Fruit fly (Drosophila melanogaster) ovary, adult (tissue): Measurements from ENCODE around the gene CG12990.

ENCODE experiments used
- CG17801 ChIP-seq: fragments of 200-800 bp; optimal IDR thresholded peaks from 2 replicates; lab custom pipeline; 2019; ENCODE audit warnings: missing biosample characterization, mild to moderate bottlenecking, missing genetic modification characterization, moderate library complexity; ENCODE audit not compliant: partially characterized antibody

CG12990 gene

DNA sequence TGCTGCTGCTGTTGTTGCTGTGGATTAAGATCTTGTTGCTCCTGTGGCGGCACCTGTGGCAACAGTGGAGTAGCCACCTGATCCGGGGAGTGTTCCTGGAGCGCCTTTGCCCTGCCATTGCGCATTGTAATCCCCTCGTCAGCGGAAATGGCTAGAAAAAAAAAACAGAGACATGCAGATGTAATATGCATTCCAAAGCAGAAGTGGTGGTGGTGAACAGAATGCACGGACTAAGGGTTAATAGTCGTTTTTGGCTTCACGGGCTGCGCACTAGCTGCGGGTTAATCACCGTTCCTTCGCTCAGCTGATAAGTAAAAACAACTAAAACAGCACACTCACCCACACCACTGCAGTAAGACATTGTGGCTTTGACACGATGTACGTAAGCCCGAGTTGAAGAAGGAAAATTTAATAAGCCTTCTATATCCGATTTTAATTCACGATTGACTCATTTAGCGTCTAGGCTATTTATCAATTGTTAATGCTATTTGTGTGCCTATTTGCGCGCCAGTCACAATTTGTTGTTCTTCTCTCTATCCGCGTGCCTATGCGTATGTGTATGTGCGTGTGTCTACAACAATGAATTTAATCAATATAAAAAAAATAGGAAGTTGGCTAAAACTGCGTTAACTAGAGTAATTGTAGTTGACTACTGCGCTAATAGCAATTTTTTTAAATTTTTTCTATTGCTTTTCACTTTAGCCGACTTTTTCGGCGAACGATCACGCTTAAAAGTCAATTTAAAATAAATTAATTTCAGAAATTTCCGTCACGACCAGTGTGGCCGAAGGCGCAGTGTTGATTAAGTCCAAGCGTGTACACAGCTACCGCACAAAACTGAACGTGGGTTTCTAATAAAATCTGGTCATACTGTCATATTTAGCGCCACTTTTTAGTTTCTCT lies 44.3 kb downstream of the CG12990 start, which contains the start of gene stas:
stas (minus strand) TSS at position 806 of the 903 bp plus-strand sequence.
- TF ChIP-seq CG17801, result peak; percentile 56

DNA sequence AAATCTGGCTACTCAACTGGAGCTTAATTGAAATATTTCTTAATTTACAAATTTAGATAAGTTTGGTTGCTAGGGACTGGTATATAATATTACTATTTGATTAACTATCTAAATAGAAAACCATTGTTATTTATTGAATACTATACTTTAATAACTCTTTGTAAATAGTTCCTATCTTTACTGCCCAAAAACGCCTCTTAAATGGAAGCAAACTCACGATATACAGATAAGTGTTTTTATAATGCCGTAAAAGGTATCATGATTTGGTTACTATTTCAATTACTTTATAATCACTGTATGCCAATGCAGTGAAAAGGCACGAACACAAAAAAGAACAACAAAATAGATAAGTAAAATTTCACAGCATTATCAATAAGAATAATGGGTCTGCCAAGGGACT lies 45.9 kb downstream of the CG12990 start:
- TF ChIP-seq CG17801, result peak; percentile 91

DNA sequence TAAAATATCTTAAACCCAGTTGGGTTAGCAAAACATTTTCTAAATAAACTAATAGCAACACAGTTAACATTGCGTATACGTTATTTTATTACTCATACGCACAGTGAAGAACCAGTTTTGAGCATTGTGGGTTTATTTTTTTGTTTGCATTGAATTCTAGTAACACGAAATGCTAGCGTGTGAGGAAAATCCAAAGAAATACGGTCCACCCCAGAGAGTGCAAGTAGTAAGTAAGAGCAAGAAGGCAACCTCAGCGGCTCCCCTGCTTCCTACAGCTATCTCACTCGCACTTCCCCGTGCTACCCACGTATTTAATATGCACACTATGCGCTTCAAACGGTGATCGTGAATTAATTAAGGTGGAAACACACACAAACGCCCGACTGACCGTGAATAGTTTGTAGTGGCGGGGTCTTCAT lies 46.7 kb downstream of the CG12990 start:
- TF ChIP-seq CG17801, result peak; percentile 99

DNA sequence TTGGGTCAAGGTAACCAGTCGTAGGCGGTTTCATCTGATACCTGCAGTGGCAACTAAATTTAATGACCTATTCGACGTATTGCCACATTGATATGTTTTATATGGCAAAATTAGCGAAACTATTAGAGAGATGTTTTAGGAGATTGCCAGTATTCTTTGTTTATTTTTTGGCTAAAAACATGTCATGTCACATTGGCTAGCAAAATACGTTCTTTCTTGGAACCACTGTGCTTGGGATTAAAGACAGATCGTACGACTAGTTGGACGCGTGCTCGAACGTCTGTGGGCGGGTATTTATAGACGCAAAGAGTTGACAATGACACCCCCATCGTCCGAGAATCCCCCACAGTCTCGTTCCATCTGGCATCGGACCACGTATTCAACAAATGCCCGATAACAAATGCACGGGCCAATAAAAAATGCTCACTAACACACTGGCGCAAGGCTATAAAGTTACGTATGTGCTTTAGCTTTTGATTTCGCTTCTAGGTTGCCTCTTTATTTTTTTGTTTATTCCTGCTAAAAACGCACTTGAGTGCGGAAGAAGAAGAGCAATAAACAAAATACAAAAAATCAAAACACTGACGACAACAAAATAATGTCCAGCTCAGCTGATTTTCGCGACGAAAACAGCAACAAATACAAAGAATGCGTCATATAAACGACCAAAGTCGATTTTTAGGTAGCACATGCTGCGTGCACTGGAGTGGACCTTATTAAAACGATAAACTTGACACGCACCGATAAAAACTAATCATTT lies 47.3 kb downstream of the CG12990 start:
- TF ChIP-seq CG17801, result no peak

DNA sequence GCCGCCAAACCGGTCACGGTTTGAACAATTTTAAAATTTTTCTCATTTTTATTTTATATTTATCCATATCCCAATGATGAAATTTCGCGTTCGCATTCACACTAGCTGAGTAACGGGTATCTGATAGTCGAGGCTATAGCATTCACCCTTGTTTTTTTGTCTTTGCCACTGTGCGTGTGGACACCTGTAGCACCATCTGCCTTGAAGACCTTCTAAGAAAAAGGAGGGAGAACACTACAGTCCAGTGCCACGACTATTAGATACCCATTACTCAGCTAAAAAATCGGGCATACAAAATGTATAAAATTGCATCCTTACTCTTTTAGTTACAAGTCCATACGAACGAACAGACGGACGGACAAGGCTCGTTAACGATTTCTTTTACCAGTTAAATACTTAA lies 49.5 kb downstream of the CG12990 start:
- TF ChIP-seq CG17801, result no peak
